Fruit fly (Drosophila melanogaster) whole organism, adult: ENCODE measurements around the gene TotE.

Source experiments
- CG11617 ChIP-seq: fragments of 200-800 bp; sonication (Bioruptor generic); optimal IDR thresholded peaks from 2 replicates; lab custom pipeline; 2017; ENCODE audit warnings: mild to moderate bottlenecking, missing biosample characterization, missing genetic modification reagents, missing genetic modification characterization
- CG12768 ChIP-seq: fragments of 200-800 bp; sonication (Bioruptor generic); optimal IDR thresholded peaks from 2 replicates; lab custom pipeline; 2017; ENCODE audit warnings: missing biosample characterization, missing genetic modification characterization, mild to moderate bottlenecking, moderate library complexity, missing genetic modification reagents
- CG14711 ChIP-seq: fragments of 200-800 bp; sonication (Bioruptor generic); optimal IDR thresholded peaks from 2 replicates; lab custom pipeline; 2018; ENCODE audit warnings: missing biosample characterization, mild to moderate bottlenecking, missing genetic modification characterization, moderate library complexity
- CG1620 ChIP-seq: fragments of 200-800 bp; sonication (Bioruptor generic); optimal IDR thresholded peaks from 2 replicates; lab custom pipeline; 2016; ENCODE audit warnings: missing biosample characterization, missing genetic modification characterization
- CG33017 ChIP-seq: fragments of 200-800 bp; sonication (Bioruptor generic); optimal IDR thresholded peaks from 2 replicates; lab custom pipeline; 2018; ENCODE audit warnings: missing biosample characterization, mild to moderate bottlenecking, missing genetic modification characterization, moderate library complexity
- CG5204 ChIP-seq: fragments of 200-800 bp; sonication (Bioruptor generic); optimal IDR thresholded peaks from 2 replicates; lab custom pipeline; 2016; ENCODE audit warnings: missing biosample characterization, missing genetic modification characterization
- CG7045 ChIP-seq: fragments of 200-800 bp; sonication (Bioruptor generic); optimal IDR thresholded peaks from 2 replicates; lab custom pipeline; 2017; ENCODE audit warnings: missing biosample characterization, mild to moderate bottlenecking, missing genetic modification characterization
- CG7101 ChIP-seq: fragments of 200-800 bp; sonication (Bioruptor generic); optimal IDR thresholded peaks from 2 replicates; lab custom pipeline; 2018; ENCODE audit warnings: missing biosample characterization, mild to moderate bottlenecking, missing genetic modification characterization, moderate library complexity
- Clk ChIP-seq: fragments of 200-800 bp; sonication (Bioruptor generic); optimal IDR thresholded peaks from 2 replicates; lab custom pipeline; 2017; ENCODE audit warnings: missing biosample characterization, missing genetic modification characterization
- Crg-1 ChIP-seq: fragments of 200-800 bp; sonication (Bioruptor generic); optimal IDR thresholded peaks from 2 replicates; lab custom pipeline; 2016; ENCODE audit warnings: missing biosample characterization, missing genetic modification characterization
- Hr96 ChIP-seq: fragments of 200-800 bp; sonication (Bioruptor generic); optimal IDR thresholded peaks from 2 replicates; lab custom pipeline; 2016; ENCODE audit warnings: missing biosample characterization, missing genetic modification characterization
- Mnt ChIP-seq: fragments of 200-800 bp; sonication (Bioruptor generic); optimal IDR thresholded peaks from 2 replicates; lab custom pipeline; 2016; ENCODE audit warnings: missing biosample characterization, mild to moderate bottlenecking, missing genetic modification characterization
- bab1 ChIP-seq: fragments of 200-800 bp; sonication (Bioruptor generic); optimal IDR thresholded peaks from 3 replicates; lab custom pipeline; 2019; ENCODE audit warnings: missing biosample characterization, mild to moderate bottlenecking, missing genetic modification characterization, moderate library complexity
- cic ChIP-seq: fragments of 200-800 bp; sonication (Bioruptor generic); optimal IDR thresholded peaks from 2 replicates; lab custom pipeline; 2017; ENCODE audit warnings: missing biosample characterization, mild to moderate bottlenecking, missing genetic modification characterization, moderate library complexity
- cnc ChIP-seq, 2 experiments: fragments of >200 bp; optimal IDR thresholded peaks; 2 replicates each; lab custom pipeline; 2017
- kay ChIP-seq: fragments of 200-800 bp; sonication (Bioruptor generic); peaks from one replicate; lab custom pipeline; 2016; ENCODE audit warnings: missing biosample characterization, missing genetic modification characterization, borderline replicate concordance
- ovo ChIP-seq: fragments of 200-800 bp; sonication (Bioruptor generic); optimal IDR thresholded peaks from 2 replicates; lab custom pipeline; 2016; ENCODE audit warnings: missing biosample characterization, missing genetic modification characterization
- pad ChIP-seq: fragments of 200-800 bp; sonication (Bioruptor generic); optimal IDR thresholded peaks from 3 replicates; lab custom pipeline; 2017; ENCODE audit warnings: missing biosample characterization, missing genetic modification characterization, mild to moderate bottlenecking, moderate library complexity, missing genetic modification reagents
- tj ChIP-seq: fragments of 200-800 bp; sonication (Bioruptor generic); optimal IDR thresholded peaks from 3 replicates; lab custom pipeline; 2017; ENCODE audit warnings: missing biosample characterization, mild to moderate bottlenecking, missing genetic modification characterization, moderate library complexity
- toe ChIP-seq: fragments of 200-800 bp; sonication (Bioruptor generic); optimal IDR thresholded peaks from 2 replicates; lab custom pipeline; 2016; ENCODE audit warnings: missing biosample characterization, missing genetic modification characterization

The TotE gene

DNA sequence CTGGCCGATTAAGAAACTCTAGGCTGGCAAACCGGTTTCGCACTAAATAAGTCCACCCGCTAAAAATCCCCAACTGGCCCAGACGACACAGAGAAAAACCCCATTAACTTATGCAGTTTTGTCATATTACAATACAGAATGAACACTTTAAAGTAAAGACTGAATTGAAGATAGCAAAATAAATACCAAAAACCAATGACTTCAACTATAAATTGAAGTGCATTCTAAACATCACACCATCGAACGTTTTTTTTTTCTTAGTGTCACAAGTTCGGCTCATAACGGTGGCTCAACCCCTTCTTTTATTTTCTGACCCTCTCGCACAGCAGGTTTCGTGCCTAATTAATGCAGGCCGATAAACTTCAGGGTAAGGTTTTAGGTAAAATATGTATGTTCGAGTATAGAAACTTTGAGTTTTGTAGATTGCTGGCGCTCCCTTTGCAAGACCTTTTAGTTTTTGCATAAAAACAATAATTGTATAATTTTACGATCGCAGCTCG, 28.1 kb upstream of the TotE start:
- TF ChIP-seq Hr96 (GFP tag; lab: Kevin White, UChicago) (no peak), CG14711 (tag; lab: Kevin White, UChicago) (no peak), Clk (GFP tag; lab: Kevin White, UChicago) (no peak), tj (GFP tag; lab: Kevin White, UChicago) (no peak), pad (GFP tag; lab: Kevin White, UChicago) (no peak), bab1 (no peak), Mnt (GFP tag; lab: Kevin White, UChicago) (no peak)

- TF ChIP-seq CG12768 (GFP tag; lab: Kevin White, UChicago) (no peak), CG7101 (tag; lab: Kevin White, UChicago) (no peak), CG5204 (no peak), CG11617 (no peak), bab1 (no peak), Mnt (GFP tag; lab: Kevin White, UChicago) (no peak), CG14711 (tag; lab: Kevin White, UChicago) (no peak), cic (GFP tag; lab: Kevin White, UChicago) (no peak), tj (GFP tag; lab: Kevin White, UChicago) (no peak), pad (GFP tag; lab: Kevin White, UChicago) (no peak), Clk (GFP tag; lab: Kevin White, UChicago) (no peak), Crg-1 (GFP tag; lab: Kevin White, UChicago) (no peak), CG1620 (GFP tag; lab: Kevin White, UChicago) (no peak), ovo (GFP tag; lab: Kevin White, UChicago) (no peak), cnc (optimal IDR thresholded peaks at IDR 0.05; lab: Kevin White, UChicago) (no peak), kay (GFP tag; lab: Kevin White, UChicago) (no peak), CG33017 (tag; lab: Kevin White, UChicago) (no peak), toe (GFP tag; lab: Kevin White, UChicago) (no peak), Hr96 (GFP tag; lab: Kevin White, UChicago) (no peak), CG7045 (no peak)
These were observed 26.7 kb upstream of the TotE start for dm6 chr2L:19940036-19940435.

DNA sequence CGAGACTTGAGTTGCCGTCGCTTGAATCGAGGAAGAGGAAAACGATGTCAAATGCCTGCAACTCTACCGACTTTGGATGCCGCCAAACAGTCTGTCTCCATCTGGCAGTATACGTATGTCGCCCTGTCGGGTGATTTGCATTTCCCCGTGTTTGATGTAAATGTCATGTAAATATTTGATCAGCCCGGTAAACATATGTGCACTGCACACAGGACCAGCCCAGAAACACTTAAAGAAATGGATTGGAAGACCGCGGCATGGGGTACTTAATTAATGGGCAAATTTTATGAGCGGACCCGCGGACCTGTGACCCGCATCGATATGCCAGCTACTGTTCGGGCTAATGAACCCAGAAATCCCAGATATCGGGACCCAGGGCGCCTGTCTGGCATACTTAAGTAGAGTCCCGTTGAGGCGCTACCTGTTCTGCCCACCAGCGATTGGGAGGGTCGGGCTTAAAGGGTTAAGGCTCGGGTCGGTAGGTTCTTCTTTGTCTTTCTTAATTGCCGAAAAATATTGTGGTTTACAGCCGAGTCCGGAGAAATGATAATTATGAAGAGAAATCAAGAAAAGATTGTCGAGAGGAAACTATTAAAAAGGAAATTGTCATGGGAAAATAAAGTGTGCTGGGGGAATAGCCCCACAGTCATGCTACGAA, 24.6 kb upstream of the TotE start:
- no peak for TF ChIP-seq CG12768 (GFP tag; lab: Kevin White, UChicago)
- no peak for TF ChIP-seq cic (GFP tag; lab: Kevin White, UChicago)
- no peak for TF ChIP-seq bab1
- TF ChIP-seq cnc (optimal IDR thresholded peaks at IDR 0.05; lab: Kevin White, UChicago) = no peak

DNA sequence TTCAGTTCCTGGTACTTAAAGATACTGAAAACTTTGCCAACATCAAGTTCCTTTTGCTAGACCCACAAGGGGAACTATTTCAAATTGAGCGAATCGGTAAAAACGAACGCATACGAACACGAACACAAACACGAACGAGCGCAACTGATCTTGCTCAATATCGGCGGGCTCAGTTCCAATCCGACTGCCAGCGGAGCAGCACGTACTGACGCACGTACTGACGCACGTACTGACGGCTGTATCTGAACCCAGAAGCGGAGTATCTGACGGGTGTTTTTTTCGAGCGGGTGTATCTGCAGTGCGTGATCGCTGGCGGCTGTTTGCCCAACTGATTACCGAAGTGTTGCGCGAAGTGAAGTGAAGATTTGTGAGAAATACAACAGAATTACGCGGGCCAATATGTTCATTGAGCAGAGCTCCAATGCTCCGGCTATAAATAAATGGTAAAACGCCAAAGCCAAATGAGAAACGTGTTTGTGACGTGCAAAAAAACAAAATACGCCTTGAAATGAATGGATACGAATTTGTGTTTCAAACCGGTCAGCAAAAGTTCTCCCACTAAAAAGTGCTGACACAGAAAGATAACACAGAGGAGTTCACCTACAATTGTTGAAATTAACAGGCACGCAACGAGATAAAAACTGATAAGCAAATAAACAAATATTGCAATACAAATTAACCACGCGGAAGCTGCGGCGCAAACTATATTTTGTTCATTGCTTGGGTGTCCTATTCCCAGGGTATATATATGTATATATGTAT, 21.9 kb upstream of the TotE start:
- no peak for TF ChIP-seq Hr96 (GFP tag; lab: Kevin White, UChicago)
- no peak for TF ChIP-seq Clk (GFP tag; lab: Kevin White, UChicago)
- peak; percentile 17 for TF ChIP-seq Mnt (GFP tag; lab: Kevin White, UChicago)
- no peak for TF ChIP-seq CG7045
- no peak for TF ChIP-seq ovo (GFP tag; lab: Kevin White, UChicago)
- TF ChIP-seq CG11617 = no peak
- no peak for TF ChIP-seq cnc (optimal IDR thresholded peaks at IDR 0.05; lab: Kevin White, UChicago)
- no peak for TF ChIP-seq CG1620 (GFP tag; lab: Kevin White, UChicago)
- TF ChIP-seq kay (GFP tag; lab: Kevin White, UChicago) = no peak
- TF ChIP-seq pad (GFP tag; lab: Kevin White, UChicago) = peak; percentile 79
- TF ChIP-seq CG14711 (tag; lab: Kevin White, UChicago) = no peak
- no peak for TF ChIP-seq Crg-1 (GFP tag; lab: Kevin White, UChicago)
- TF ChIP-seq CG7101 (tag; lab: Kevin White, UChicago) = peak; percentile 21
- TF ChIP-seq CG33017 (tag; lab: Kevin White, UChicago) = no peak
- peak; percentile 21 for TF ChIP-seq bab1
- peak; percentile 15 for TF ChIP-seq CG5204
- TF ChIP-seq cic (GFP tag; lab: Kevin White, UChicago) = peak; percentile 26
- peak; percentile 93 for TF ChIP-seq tj (GFP tag; lab: Kevin White, UChicago)
- no peak for TF ChIP-seq toe (GFP tag; lab: Kevin White, UChicago)
- TF ChIP-seq CG12768 (GFP tag; lab: Kevin White, UChicago) = no peak

dm6 chr2L:19932523-19932922, 19.2 kb upstream of the TotE start:
- TF ChIP-seq Clk (GFP tag; lab: Kevin White, UChicago) (no peak), cic (GFP tag; lab: Kevin White, UChicago) (no peak), CG14711 (tag; lab: Kevin White, UChicago) (no peak), ovo (GFP tag; lab: Kevin White, UChicago) (no peak), CG12768 (GFP tag; lab: Kevin White, UChicago) (no peak), Hr96 (GFP tag; lab: Kevin White, UChicago) (no peak), Crg-1 (GFP tag; lab: Kevin White, UChicago) (no peak), CG7045 (no peak), CG33017 (tag; lab: Kevin White, UChicago) (no peak)

DNA sequence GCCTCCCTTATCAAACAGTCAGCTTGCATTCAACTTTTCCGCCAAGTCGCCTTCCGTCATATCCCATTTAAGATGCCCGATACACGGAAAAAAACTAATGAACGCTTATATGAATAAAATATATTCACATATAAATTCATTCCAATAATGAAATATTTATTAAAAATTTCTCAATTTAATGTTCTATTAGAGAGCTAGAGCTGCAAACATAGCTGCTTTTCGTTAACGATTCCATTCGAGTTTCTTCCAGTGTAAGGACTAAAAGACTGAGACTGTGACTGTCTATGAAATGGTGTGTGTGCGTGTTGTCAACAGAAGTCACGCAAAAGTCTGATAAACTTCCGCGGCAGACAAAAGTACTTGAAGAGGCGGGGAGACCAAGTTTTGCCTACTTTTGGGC, 16.8 kb upstream of the TotE start:
- no peak for TF ChIP-seq cnc (optimal IDR thresholded peaks at IDR 0.05; lab: Kevin White, UChicago)
- TF ChIP-seq CG14711 (tag; lab: Kevin White, UChicago) = no peak
- no peak for TF ChIP-seq CG7045
- no peak for TF ChIP-seq CG1620 (GFP tag; lab: Kevin White, UChicago)
- no peak for TF ChIP-seq kay (GFP tag; lab: Kevin White, UChicago)
- TF ChIP-seq CG12768 (GFP tag; lab: Kevin White, UChicago) = no peak
- TF ChIP-seq ovo (GFP tag; lab: Kevin White, UChicago) = no peak
- TF ChIP-seq Clk (GFP tag; lab: Kevin White, UChicago) = no peak
- no peak for TF ChIP-seq pad (GFP tag; lab: Kevin White, UChicago)
